Worm (Caenorhabditis elegans) whole organism, mixed stage, embryonic: ENCODE results near the gene F11A5.16.

Source experiments
- blmp-1 ChIP-seq: fragments of 150-350 bp; optimal IDR thresholded peaks from 2 replicates; lab custom pipeline; 2014; ENCODE audit warnings: missing biosample characterization, missing genetic modification characterization
- ceh-39 ChIP-seq: fragments of 150-350 bp; optimal IDR thresholded peaks from 2 replicates; lab custom pipeline; 2014; ENCODE audit warnings: missing biosample characterization, missing genetic modification characterization
- nhr-237 ChIP-seq: fragments of 150-350 bp; optimal IDR thresholded peaks from 2 replicates; lab custom pipeline; 2014; ENCODE audit warnings: missing biosample characterization, missing genetic modification characterization
- nhr-28 ChIP-seq: fragments of 150-350 bp; optimal IDR thresholded peaks from 2 replicates; lab custom pipeline; 2014; ENCODE audit warnings: missing biosample characterization, missing genetic modification characterization
- unc-62 ChIP-seq: fragments of 150-350 bp; optimal IDR thresholded peaks from 2 replicates; lab custom pipeline; 2014; ENCODE audit warnings: missing biosample characterization, missing genetic modification reagents, missing genetic modification characterization

DNA sequence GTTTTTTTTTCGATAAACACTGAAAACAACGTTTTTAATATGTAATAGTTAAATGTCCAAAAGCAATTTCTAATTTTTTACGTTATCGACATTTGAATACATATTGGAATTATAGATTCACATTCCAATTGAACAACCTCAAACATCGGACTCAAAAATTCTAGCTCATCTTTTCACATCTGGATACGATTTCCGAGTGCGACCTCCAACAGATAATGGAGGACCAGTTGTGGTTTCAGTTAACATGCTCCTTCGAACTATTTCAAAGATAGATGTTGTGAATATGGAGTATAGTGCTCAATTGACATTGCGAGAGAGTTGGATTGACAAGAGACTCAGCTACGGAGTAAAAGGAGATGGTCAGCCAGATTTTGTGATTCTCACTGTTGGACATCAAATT, 9.3 kb downstream of the F11A5.16 start:
- TF ChIP-seq nhr-28 (tag; lab: Kevin White, UChicago) (no peak), blmp-1 (no peak), unc-62 (no peak), nhr-237 (tag; lab: Kevin White, UChicago) (no peak), ceh-39 (tag; lab: Kevin White, UChicago) (no peak)
